Fruit fly (Drosophila melanogaster) whole organism, pupa: ENCODE results near the gene Nt5a.

ENCODE experiments used
- CG10348 ChIP-seq: fragments of 200-800 bp; sonication (Bioruptor generic); IDR thresholded peaks from 2 replicates; pipeline ENCODE4 v1.3.6; 2022; ENCODE audit warnings: missing biosample characterization, missing genetic modification characterization
- CG12605 ChIP-seq: fragments of 200-800 bp; sonication (Bioruptor generic); IDR thresholded peaks from 2 replicates; pipeline ENCODE4 v1.3.6; 2022; ENCODE audit warnings: missing biosample characterization, missing genetic modification characterization
- CG15710 ChIP-seq: fragments of 200-800 bp; sonication (Bioruptor generic); optimal IDR thresholded peaks from 2 replicates; lab custom pipeline; 2018; ENCODE audit warnings: missing biosample characterization, mild to moderate bottlenecking, missing genetic modification characterization, moderate library complexity
- CG32121 ChIP-seq: fragments of 200-800 bp; sonication (Bioruptor generic); IDR thresholded peaks from 2 replicates; pipeline ENCODE4 v1.3.6; 2022; ENCODE audit warnings: missing biosample characterization, missing genetic modification characterization
- CG8159 ChIP-seq: fragments of 200-800 bp; sonication (Bioruptor generic); optimal IDR thresholded peaks from 3 replicates; lab custom pipeline; 2018; ENCODE audit warnings: missing biosample characterization, mild to moderate bottlenecking, missing genetic modification characterization, moderate library complexity
- D1 ChIP-seq: fragments of 200-800 bp; sonication (Bioruptor generic); optimal IDR thresholded peaks from 2 replicates; lab custom pipeline; 2018; ENCODE audit warnings: missing biosample characterization, mild to moderate bottlenecking, missing genetic modification characterization, moderate library complexity
- EcR ChIP-seq: fragments of 200-800 bp; sonication (Bioruptor generic); optimal IDR thresholded peaks from 3 replicates; lab custom pipeline; 2019; ENCODE audit warnings: missing biosample characterization, missing genetic modification characterization, mild to moderate bottlenecking, moderate library complexity, missing genetic modification reagents
- Ets98B ChIP-seq: fragments of 200-800 bp; sonication (Bioruptor generic); IDR thresholded peaks from 2 replicates; pipeline ENCODE4 v1.3.6; 2022; ENCODE audit warnings: missing biosample characterization, missing genetic modification characterization
- Pif1B ChIP-seq: fragments of 200-800 bp; sonication (Bioruptor generic); optimal IDR thresholded peaks from 3 replicates; lab custom pipeline; 2016; ENCODE audit warnings: missing biosample characterization, missing genetic modification characterization
- Snoo ChIP-seq: fragments of 200-800 bp; sonication (Bioruptor generic); optimal IDR thresholded peaks from 3 replicates; lab custom pipeline; 2017; ENCODE audit warnings: missing biosample characterization, mild to moderate bottlenecking, missing genetic modification characterization, inconsistent platforms
- gl ChIP-seq: fragments of 200-800 bp; sonication (Bioruptor generic); optimal IDR thresholded peaks from 2 replicates; lab custom pipeline; 2018; ENCODE audit warnings: missing biosample characterization, mild to moderate bottlenecking, missing genetic modification characterization
- rn ChIP-seq: fragments of 200-800 bp; sonication (Bioruptor generic); IDR thresholded peaks from 2 replicates; pipeline ENCODE4 v1.3.6; 2022; ENCODE audit warnings: missing biosample characterization, missing genetic modification characterization

dm6 chr3L:1258547-1258946 lies 48.7 kb downstream of the Nt5a start:
- TF ChIP-seq CG32121 (GFP tag; lab: Robert Waterston, UW) (no peak), Pif1B (GFP tag; lab: Kevin White, UChicago) (no peak), CG8159 (tag; lab: Kevin White, UChicago) (no peak), EcR (GFP tag; lab: Kevin White, UChicago) (no peak), rn (GFP tag; lab: Robert Waterston, UW) (no peak), CG15710 (tag; lab: Kevin White, UChicago) (no peak), Snoo (tag; lab: Kevin White, UChicago) (no peak), Ets98B (GFP tag; lab: Robert Waterston, UW) (no peak), CG12605 (GFP tag; lab: Robert Waterston, UW) (no peak), gl (tag; lab: Kevin White, UChicago) (no peak), D1 (tag; lab: Kevin White, UChicago) (no peak), CG10348 (GFP tag; lab: Robert Waterston, UW) (no peak)
